Fruit fly (Drosophila melanogaster) whole organism, pupa: ENCODE measurements around the gene CG16717.

Experiments used
- CG10348 ChIP-seq: fragments of 200-800 bp; sonication (Bioruptor generic); IDR thresholded peaks from 2 replicates; pipeline ENCODE4 v1.3.6; 2022; ENCODE audit warnings: missing biosample characterization, missing genetic modification characterization
- CG14655 ChIP-seq: fragments of 200-800 bp; sonication (Bioruptor generic); optimal IDR thresholded peaks from 3 replicates; lab custom pipeline; 2017; ENCODE audit warnings: mild to moderate bottlenecking, missing biosample characterization, missing genetic modification reagents, missing genetic modification characterization
- CG32121 ChIP-seq: fragments of 200-800 bp; sonication (Bioruptor generic); IDR thresholded peaks from 2 replicates; pipeline ENCODE4 v1.3.6; 2022; ENCODE audit warnings: missing biosample characterization, missing genetic modification characterization
- CG8159 ChIP-seq: fragments of 200-800 bp; sonication (Bioruptor generic); optimal IDR thresholded peaks from 3 replicates; lab custom pipeline; 2018; ENCODE audit warnings: missing biosample characterization, mild to moderate bottlenecking, missing genetic modification characterization, moderate library complexity
- CG8301 ChIP-seq: fragments of 200-800 bp; sonication (Bioruptor generic); optimal IDR thresholded peaks from 2 replicates; lab custom pipeline; 2018; ENCODE audit warnings: missing biosample characterization, mild to moderate bottlenecking, missing genetic modification characterization
- CG9948 ChIP-seq: fragments of 200-800 bp; sonication (Bioruptor generic); optimal IDR thresholded peaks from 2 replicates; lab custom pipeline; 2018; ENCODE audit warnings: missing biosample characterization, mild to moderate bottlenecking, missing genetic modification characterization, moderate library complexity
- EcR ChIP-seq: fragments of 200-800 bp; sonication (Bioruptor generic); optimal IDR thresholded peaks from 3 replicates; lab custom pipeline; 2019; ENCODE audit warnings: missing biosample characterization, missing genetic modification characterization, mild to moderate bottlenecking, moderate library complexity, missing genetic modification reagents
- Ets98B ChIP-seq: fragments of 200-800 bp; sonication (Bioruptor generic); IDR thresholded peaks from 2 replicates; pipeline ENCODE4 v1.3.6; 2022; ENCODE audit warnings: missing biosample characterization, missing genetic modification characterization
- Snoo ChIP-seq: fragments of 200-800 bp; sonication (Bioruptor generic); optimal IDR thresholded peaks from 3 replicates; lab custom pipeline; 2017; ENCODE audit warnings: missing biosample characterization, mild to moderate bottlenecking, missing genetic modification characterization, inconsistent platforms

- peak; percentile 27; the same call in 1 of the 2 replicates for TF ChIP-seq CG32121 (GFP tag; lab: Robert Waterston, UW)
- no peak for TF ChIP-seq CG9948 (tag; lab: Kevin White, UChicago)
- no peak for TF ChIP-seq CG8159 (tag; lab: Kevin White, UChicago)
- no peak for TF ChIP-seq CG10348
- no peak for TF ChIP-seq Snoo (tag; lab: Kevin White, UChicago)
- no peak for TF ChIP-seq EcR (GFP tag; lab: Kevin White, UChicago)
- no peak; the same call in 1 of the 2 replicates for TF ChIP-seq Ets98B
- TF ChIP-seq CG14655: no peak
- no peak for TF ChIP-seq CG8301 (tag; lab: Kevin White, UChicago)
These were observed 14.6 kb downstream of the CG16717 start for dm6 chr3L:9693552-9694133.
